Worm (Caenorhabditis elegans) whole organism, L3 larva: ENCODE measurements around the gene K11D12.7.

Source experiments
- R02D3.7 ChIP-seq: fragments of 150-350 bp; optimal IDR thresholded peaks from 2 replicates; lab custom pipeline; 2014; ENCODE audit warnings: missing biosample characterization, missing genetic modification characterization
- ZK546.5 ChIP-seq: sonication (generic microtip); optimal IDR thresholded peaks from 2 replicates; lab custom pipeline; 2017; ENCODE audit warnings: missing biosample characterization, missing genetic modification characterization
- aly-2 ChIP-seq: fragments of 150-350 bp; optimal IDR thresholded peaks from 2 replicates; lab custom pipeline; 2014; ENCODE audit warnings: missing biosample characterization, missing genetic modification characterization
- ama-1 ChIP-seq: fragments of 150-350 bp; optimal IDR thresholded peaks from 2 replicates; lab custom pipeline; 2018
- ceh-16 ChIP-seq: sonication (generic microtip); optimal IDR thresholded peaks from 2 replicates; lab custom pipeline; 2017; ENCODE audit warnings: missing biosample characterization, missing genetic modification characterization
- ceh-28 ChIP-seq: fragments of 150-350 bp; optimal IDR thresholded peaks from 2 replicates; lab custom pipeline; 2014; ENCODE audit warnings: missing biosample characterization, missing genetic modification reagents, missing genetic modification characterization
- ceh-82 ChIP-seq: fragments of 150-350 bp; optimal IDR thresholded peaks from 2 replicates; lab custom pipeline; 2014; ENCODE audit warnings: missing biosample characterization, missing genetic modification characterization
- ceh-9 ChIP-seq: sonication (generic microtip); optimal IDR thresholded peaks from 2 replicates; lab custom pipeline; 2018; ENCODE audit warnings: missing biosample characterization, missing genetic modification characterization
- daf-12 ChIP-seq: fragments of 150-350 bp; optimal IDR thresholded peaks from 2 replicates; lab custom pipeline; 2014; ENCODE audit warnings: missing biosample characterization, missing genetic modification reagents, missing genetic modification characterization
- egl-27 ChIP-seq: sonication (generic microtip); optimal IDR thresholded peaks from 4 replicates; lab custom pipeline; 2017; ENCODE audit warnings: missing biosample characterization, missing genetic modification reagents, missing genetic modification characterization
- egl-5 ChIP-seq: fragments of 150-350 bp; optimal IDR thresholded peaks from 2 replicates; lab custom pipeline; 2017; ENCODE audit warnings: missing biosample characterization, missing genetic modification reagents, missing genetic modification characterization, inconsistent platforms
- elt-1 ChIP-seq: fragments of 150-350 bp; optimal IDR thresholded peaks from 2 replicates; lab custom pipeline; 2014; ENCODE audit warnings: missing biosample characterization, missing genetic modification characterization
- elt-2 ChIP-seq: sonication (generic microtip); optimal IDR thresholded peaks from 2 replicates; lab custom pipeline; 2016; ENCODE audit warnings: missing genetic modification reagents, mild to moderate bottlenecking, missing genetic modification characterization, missing compliant biosample characterization
- elt-3 ChIP-seq, 3 experiments: fragments of 150-350 bp in 1 of 3; sonication (generic microtip) in 2 of 3; optimal IDR thresholded peaks; 2 replicates in 2 of 3; 4 replicates in 1 of 3; lab custom pipeline; 2014 to 2017; ENCODE audit warnings: missing biosample characterization in 3 of 3, missing genetic modification characterization in 3 of 3
- eor-1 ChIP-seq, 2 experiments: fragments of 150-350 bp; optimal IDR thresholded peaks; 2 replicates each; lab custom pipeline; 2014 to 2018; ENCODE audit warnings: missing biosample characterization in 2 of 2, missing genetic modification characterization in 2 of 2
- fkh-10 ChIP-seq: sonication (generic microtip); optimal IDR thresholded peaks from 2 replicates; lab custom pipeline; 2017; ENCODE audit warnings: missing biosample characterization, missing genetic modification reagents, missing genetic modification characterization
- fkh-2 ChIP-seq: fragments of 150-350 bp; optimal IDR thresholded peaks from 2 replicates; lab custom pipeline; 2014; ENCODE audit warnings: missing biosample characterization, missing genetic modification reagents, missing genetic modification characterization
- fos-1 ChIP-seq: fragments of 150-350 bp; optimal IDR thresholded peaks from 2 replicates; lab custom pipeline; 2014; ENCODE audit warnings: missing biosample characterization, missing genetic modification characterization
- hmg-11 ChIP-seq: sonication (generic microtip); optimal IDR thresholded peaks from 2 replicates; lab custom pipeline; 2016; ENCODE audit warnings: missing genetic modification characterization, missing compliant biosample characterization
- jun-1 ChIP-seq: fragments of 150-350 bp; optimal IDR thresholded peaks from 2 replicates; lab custom pipeline; 2014; ENCODE audit warnings: missing biosample characterization, missing genetic modification reagents, missing genetic modification characterization
- lin-15B ChIP-seq: fragments of 150-350 bp; optimal IDR thresholded peaks from 2 replicates; lab custom pipeline; 2014; ENCODE audit warnings: missing biosample characterization, missing genetic modification characterization
- lin-39 ChIP-seq: fragments of 150-350 bp; optimal IDR thresholded peaks from 2 replicates; lab custom pipeline; 2018; ENCODE audit warnings: missing biosample characterization, missing genetic modification reagents, missing genetic modification characterization
- lsy-12 ChIP-seq: sonication (generic microtip); optimal IDR thresholded peaks from 2 replicates; lab custom pipeline; 2016; ENCODE audit warnings: mild to moderate bottlenecking, missing genetic modification characterization, missing compliant biosample characterization
- mdl-1 ChIP-seq: fragments of 150-350 bp; optimal IDR thresholded peaks from 2 replicates; lab custom pipeline; 2014; ENCODE audit warnings: missing biosample characterization, missing genetic modification characterization
- mml-1 ChIP-seq: fragments of 150-350 bp; sonication (generic microtip); optimal IDR thresholded peaks from 3 replicates; lab custom pipeline; 2014; ENCODE audit warnings: missing biosample characterization, missing genetic modification characterization
- nfya-1 ChIP-seq: sonication (generic microtip); optimal IDR thresholded peaks from 2 replicates; lab custom pipeline; 2017; ENCODE audit warnings: missing genetic modification characterization, mild to moderate bottlenecking, missing compliant biosample characterization, antibody characterized with exemption, moderate library complexity; ENCODE audit not compliant: insufficient read depth
- nhr-11 ChIP-seq: fragments of 150-350 bp; optimal IDR thresholded peaks from 2 replicates; lab custom pipeline; 2014; ENCODE audit warnings: missing biosample characterization, missing genetic modification characterization
- nhr-12 ChIP-seq: fragments of 150-350 bp; optimal IDR thresholded peaks from 2 replicates; lab custom pipeline; 2014; ENCODE audit warnings: missing biosample characterization, missing genetic modification characterization
- nhr-23 ChIP-seq: fragments of 150-350 bp; optimal IDR thresholded peaks from 2 replicates; lab custom pipeline; 2014; ENCODE audit warnings: missing biosample characterization, missing genetic modification reagents, missing genetic modification characterization
- nhr-237 ChIP-seq: fragments of 150-350 bp; optimal IDR thresholded peaks from 2 replicates; lab custom pipeline; 2014; ENCODE audit warnings: missing biosample characterization, missing genetic modification characterization
- nhr-25 ChIP-seq: sonication (generic microtip); optimal IDR thresholded peaks from 2 replicates; lab custom pipeline; 2017; ENCODE audit warnings: missing biosample characterization, missing genetic modification characterization
- nhr-28 ChIP-seq: fragments of 150-350 bp; optimal IDR thresholded peaks from 2 replicates; lab custom pipeline; 2014; ENCODE audit warnings: missing biosample characterization, missing genetic modification characterization
- nhr-43 ChIP-seq: sonication (generic microtip); optimal IDR thresholded peaks from 2 replicates; lab custom pipeline; 2016; ENCODE audit warnings: mild to moderate bottlenecking, missing genetic modification characterization, missing compliant biosample characterization; ENCODE audit not compliant: poor library complexity, severe bottlenecking
- nhr-67 ChIP-seq: fragments of 150-350 bp; optimal IDR thresholded peaks from 2 replicates; lab custom pipeline; 2014; ENCODE audit warnings: missing biosample characterization, missing genetic modification characterization
- nhr-76 ChIP-seq: fragments of 150-350 bp; sonication (generic microtip); optimal IDR thresholded peaks from 5 replicates; lab custom pipeline; 2014; ENCODE audit warnings: missing biosample characterization, missing genetic modification characterization
- nhr-77 ChIP-seq: fragments of 150-350 bp; optimal IDR thresholded peaks from 2 replicates; lab custom pipeline; 2014; ENCODE audit warnings: missing biosample characterization, missing genetic modification characterization
- pha-4 ChIP-seq: fragments of 150-350 bp; optimal IDR thresholded peaks from 2 replicates; lab custom pipeline; 2014; ENCODE audit warnings: missing biosample characterization, missing genetic modification reagents, missing genetic modification characterization
- pqm-1 ChIP-seq: fragments of 150-350 bp; optimal IDR thresholded peaks from 2 replicates; lab custom pipeline; 2017; ENCODE audit warnings: missing biosample characterization, missing genetic modification characterization, inconsistent platforms
- sea-2 ChIP-seq: fragments of 150-350 bp; sonication (generic microtip); optimal IDR thresholded peaks from 4 replicates; lab custom pipeline; 2014; ENCODE audit warnings: missing biosample characterization, missing genetic modification reagents, missing genetic modification characterization
- skn-1 ChIP-seq: fragments of 150-350 bp; optimal IDR thresholded peaks from 2 replicates; lab custom pipeline; 2014; ENCODE audit warnings: missing biosample characterization, missing genetic modification characterization
- snpc-4 ChIP-seq: fragments of 150-350 bp; optimal IDR thresholded peaks from 2 replicates; lab custom pipeline; 2014; ENCODE audit warnings: missing biosample characterization, missing genetic modification characterization
- tbx-2 ChIP-seq: sonication (generic microtip); optimal IDR thresholded peaks from 2 replicates; lab custom pipeline; 2016; ENCODE audit warnings: mild to moderate bottlenecking, missing genetic modification characterization, missing compliant biosample characterization
- unc-39 ChIP-seq: sonication (generic microtip); optimal IDR thresholded peaks from 4 replicates; lab custom pipeline; 2017; ENCODE audit warnings: missing biosample characterization, missing genetic modification characterization
- unc-62 ChIP-seq: fragments of 150-350 bp; sonication (generic microtip); optimal IDR thresholded peaks from 4 replicates; lab custom pipeline; 2014; ENCODE audit warnings: missing biosample characterization, missing genetic modification reagents, missing genetic modification characterization
- zag-1 ChIP-seq: fragments of 150-350 bp; optimal IDR thresholded peaks from 2 replicates; lab custom pipeline; 2014; ENCODE audit warnings: missing biosample characterization, missing genetic modification characterization
- ztf-11 ChIP-seq: fragments of 150-350 bp; optimal IDR thresholded peaks from 2 replicates; lab custom pipeline; 2014; ENCODE audit warnings: missing biosample characterization, missing genetic modification characterization
- ztf-4 ChIP-seq: fragments of 150-350 bp; optimal IDR thresholded peaks from 2 replicates; lab custom pipeline; 2014; ENCODE audit warnings: missing biosample characterization, missing genetic modification characterization

Gene K11D12.7

ce11 chrV:5036364-5036763, at the start of gene K11D12.7:
K11D12.7 (minus strand) TSS chrV:5036464.
- no peak for TF ChIP-seq nhr-67 (tag; lab: Kevin White, UChicago)
- no peak for TF ChIP-seq sea-2 (GFP tag; lab: Kevin White, UChicago)
- TF ChIP-seq, all 47 proteins: peak for 0

DNA sequence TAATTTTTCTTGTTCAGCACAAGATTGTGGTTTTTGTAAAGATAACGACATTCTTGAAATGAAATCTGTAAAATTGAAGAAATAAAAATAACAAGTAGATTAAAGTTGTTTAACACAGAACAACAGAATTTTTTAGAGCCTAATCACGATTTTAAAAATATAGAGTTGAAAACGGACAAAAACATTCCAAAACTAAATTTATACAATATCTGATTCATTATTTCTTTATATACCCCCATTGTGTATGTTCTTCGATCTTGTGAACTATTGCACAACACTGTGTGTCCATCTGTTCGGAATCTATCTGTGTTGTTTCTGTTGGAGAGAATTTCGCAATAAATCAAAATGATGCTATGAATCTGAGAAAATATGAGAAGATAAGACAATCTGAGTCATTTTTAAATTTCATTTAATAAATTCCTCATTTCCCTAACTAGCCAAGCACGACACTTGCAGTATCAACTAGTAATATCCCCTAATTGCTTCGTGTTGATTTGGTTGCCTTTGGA, 48.7 kb upstream of the K11D12.7 start, which contains the start of gene Y58A7A.4:
Gene Y58A7A.4, minus strand, starts transcription at position 51 of the 509 bp plus-strand sequence.
- TF ChIP-seq egl-5 (tag; lab: Kevin White, UChicago) (no peak), lin-15B (tag; lab: Kevin White, UChicago) (no peak), fkh-10 (GFP tag; lab: Kevin White, UChicago) (no peak), ZK546.5 (tag; lab: Kevin White, UChicago) (no peak), fkh-2 (tag; lab: Kevin White, UChicago) (no peak), pqm-1 (tag; lab: Kevin White, UChicago) (no peak), egl-27 (no peak), unc-62 (GFP tag; lab: Kevin White, UChicago) (no peak)
- TF ChIP-seq, all 47 proteins: peak for 0

- TF ChIP-seq lin-15B (tag; lab: Kevin White, UChicago) = peak; percentile 2
- TF ChIP-seq nfya-1 (tag; lab: Kevin White, UChicago) = peak; percentile 46
- TF ChIP-seq pqm-1 (tag; lab: Kevin White, UChicago) = peak; percentile 28
- TF ChIP-seq fos-1 (tag; lab: Kevin White, UChicago) = no peak
- TF ChIP-seq nhr-11 (tag; lab: Kevin White, UChicago) = no peak
- TF ChIP-seq ZK546.5 (tag; lab: Kevin White, UChicago) = no peak
- TF ChIP-seq nhr-23 (tag; lab: Kevin White, UChicago) = peak; percentile 72
- TF ChIP-seq lin-39 (tag; lab: Kevin White, UChicago) = no peak
- TF ChIP-seq fkh-2 (tag; lab: Kevin White, UChicago) = no peak
- TF ChIP-seq snpc-4 = no peak
- no peak for TF ChIP-seq lsy-12 (tag; lab: Kevin White, UChicago)
- TF ChIP-seq ama-1 (lab: Kevin White, UChicago) = no peak
- TF ChIP-seq sea-2 (GFP tag; lab: Kevin White, UChicago) = no peak
- TF ChIP-seq ceh-16 (tag; lab: Kevin White, UChicago) = no peak
- TF ChIP-seq nhr-25 (tag; lab: Kevin White, UChicago) = peak; percentile 5
- TF ChIP-seq mdl-1 = no peak
- TF ChIP-seq nhr-237 (tag; lab: Kevin White, UChicago) = no peak
- no peak for TF ChIP-seq nhr-67 (tag; lab: Kevin White, UChicago)
- TF ChIP-seq ceh-28 (tag; lab: Kevin White, UChicago) = peak; percentile 43
- TF ChIP-seq ceh-82 (tag; lab: Kevin White, UChicago) = no peak
- TF ChIP-seq tbx-2 = no peak
- TF ChIP-seq elt-2 (tag; lab: Kevin White, UChicago) = peak; percentile 36
- no peak for TF ChIP-seq daf-12 (tag; lab: Kevin White, UChicago)
- TF ChIP-seq eor-1 (tag; optimal IDR thresholded peaks at IDR 0.05; lab: Kevin White, UChicago) = no peak
- TF ChIP-seq ceh-9 (tag; lab: Kevin White, UChicago) = no peak
- TF ChIP-seq egl-5 (tag; lab: Kevin White, UChicago) = no peak
- no peak for TF ChIP-seq elt-1
- no peak for TF ChIP-seq elt-3 (tag; optimal IDR thresholded peaks at IDR 0.05; lab: Kevin White, UChicago)
- peak; percentile 75 for TF ChIP-seq pha-4 (tag; lab: Kevin White, UChicago)
- TF ChIP-seq nhr-28 (tag; lab: Kevin White, UChicago) = no peak
- peak; percentile 28 for TF ChIP-seq skn-1 (tag; lab: Kevin White, UChicago)
- no peak for TF ChIP-seq zag-1 (tag; lab: Kevin White, UChicago)
- no peak for TF ChIP-seq ztf-11
- no peak for TF ChIP-seq nhr-43
- TF ChIP-seq hmg-11 (tag; lab: Kevin White, UChicago) = no peak
- TF ChIP-seq jun-1 (tag; lab: Kevin White, UChicago) = peak; percentile 11
- TF ChIP-seq aly-2 (tag; lab: Kevin White, UChicago) = no peak
- no peak for TF ChIP-seq ztf-4 (tag; lab: Kevin White, UChicago)
- no peak for TF ChIP-seq nhr-76 (tag; lab: Kevin White, UChicago)
- TF ChIP-seq nhr-77 (tag; lab: Kevin White, UChicago) = no peak
- TF ChIP-seq nhr-12 (tag; lab: Kevin White, UChicago) = no peak
- TF ChIP-seq egl-27 = no peak
- no peak for TF ChIP-seq R02D3.7 (tag; lab: Kevin White, UChicago)
- no peak for TF ChIP-seq fkh-10 (GFP tag; lab: Kevin White, UChicago)
- TF ChIP-seq unc-62 (GFP tag; lab: Kevin White, UChicago) = no peak
- no peak for TF ChIP-seq mml-1
- TF ChIP-seq unc-39 (tag; lab: Kevin White, UChicago) = no peak
These were observed 44.6 kb upstream of the K11D12.7 start, which contains the start of gene Y58A7A.3 for ce11 chrV:5080853-5081338. Y58A7A.3 (minus strand) TSS chrV:5080903.
